Fruit fly (Drosophila melanogaster) S2 (cell line): ENCODE results near the gene CAH7.

ENCODE experiments used
- CG8478 ChIP-seq: fragments of >200 bp; optimal IDR thresholded peaks from 2 replicates; lab custom pipeline; 2018
- CTCF ChIP-seq, 2 experiments: fragments of >200 bp; optimal IDR thresholded peaks; 2 replicates each; lab custom pipeline; 2018

The CAH7 gene

dm6 chr3R:10112195-10112594 lies at the start of gene CAH7:
Gene CAH7, plus strand, starts transcription at chr3R:10112237.
- TF ChIP-seq CG8478 (lab: Kevin White, UChicago) (no peak), CTCF (optimal IDR thresholded peaks at IDR 0.05; lab: Kevin White, UChicago) (no peak)

DNA sequence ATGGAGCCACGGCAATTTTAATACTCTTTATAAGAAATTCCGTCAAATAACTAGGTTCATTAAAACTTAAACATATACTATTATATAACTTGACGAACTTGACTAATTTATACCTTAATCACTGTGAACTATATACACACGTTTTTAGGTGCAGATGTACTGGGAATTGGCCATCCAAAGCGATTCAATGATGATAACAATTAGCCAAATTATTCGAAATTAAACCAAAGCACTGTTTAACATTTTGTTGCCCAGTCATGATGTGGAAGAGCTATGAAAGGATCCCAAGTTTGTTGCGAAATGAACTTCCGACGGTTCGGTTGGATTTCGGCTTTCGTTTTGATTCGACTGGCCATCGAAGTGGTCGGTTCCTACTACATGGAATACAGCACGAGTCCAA lies 49.7 kb upstream of the CAH7 start, which contains the start of gene CG33630:
CG33630 (plus strand) TSS at position 301 of the 400 bp plus-strand sequence.
- TF ChIP-seq CTCF (optimal IDR thresholded peaks at IDR 0.05; lab: Kevin White, UChicago) (no peak), CG8478 (lab: Kevin White, UChicago) (no peak)

DNA sequence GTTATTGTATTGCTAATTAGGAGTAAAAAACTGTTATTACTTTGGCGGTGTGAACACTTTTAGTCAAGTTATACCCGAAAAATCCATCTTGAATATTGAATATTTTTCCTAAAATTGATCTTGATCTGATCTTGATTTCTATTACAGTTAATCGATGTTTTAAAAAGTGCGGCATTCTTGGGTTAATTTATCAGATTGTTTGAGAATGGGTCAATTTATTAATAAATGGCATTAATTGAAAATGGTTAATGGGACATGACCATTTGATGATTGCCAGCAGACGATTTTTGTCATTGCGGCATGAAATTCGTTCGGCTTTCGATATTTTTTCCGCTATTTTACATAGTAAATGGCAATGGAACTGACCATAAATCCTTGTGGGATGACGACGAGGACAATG lies 48.3 kb upstream of the CAH7 start, which contains the start of gene CG33631:
CG33631 (plus strand) TSS at position 301 of the 400 bp plus-strand sequence.
- no peak for TF ChIP-seq CTCF (optimal IDR thresholded peaks at IDR 0.05; lab: Kevin White, UChicago)
- no peak for TF ChIP-seq CG8478 (lab: Kevin White, UChicago)

DNA sequence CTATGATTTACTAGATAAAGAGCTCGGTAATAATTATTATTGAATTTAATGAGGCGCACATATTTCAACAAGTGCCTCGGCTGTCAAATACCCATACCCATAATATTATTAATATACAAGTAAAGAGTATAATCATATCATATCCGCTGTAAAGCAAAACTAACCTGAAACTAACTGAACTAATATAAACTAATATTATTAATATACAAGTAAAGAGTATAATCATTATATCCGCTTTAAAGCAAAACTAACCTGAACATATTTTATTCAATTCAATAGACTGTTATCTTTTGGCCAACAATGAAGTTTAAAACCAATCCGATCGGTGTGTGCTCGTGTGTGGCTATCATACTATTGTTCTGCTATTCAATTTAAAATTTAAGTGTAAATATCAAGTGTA lies 45.6 kb upstream of the CAH7 start, which contains the start of gene CG33783:
CG33783 (plus strand) TSS at position 301 of the 400 bp plus-strand sequence.
- TF ChIP-seq CG8478 (lab: Kevin White, UChicago) (no peak), CTCF (optimal IDR thresholded peaks at IDR 0.05; lab: Kevin White, UChicago) (no peak)

DNA sequence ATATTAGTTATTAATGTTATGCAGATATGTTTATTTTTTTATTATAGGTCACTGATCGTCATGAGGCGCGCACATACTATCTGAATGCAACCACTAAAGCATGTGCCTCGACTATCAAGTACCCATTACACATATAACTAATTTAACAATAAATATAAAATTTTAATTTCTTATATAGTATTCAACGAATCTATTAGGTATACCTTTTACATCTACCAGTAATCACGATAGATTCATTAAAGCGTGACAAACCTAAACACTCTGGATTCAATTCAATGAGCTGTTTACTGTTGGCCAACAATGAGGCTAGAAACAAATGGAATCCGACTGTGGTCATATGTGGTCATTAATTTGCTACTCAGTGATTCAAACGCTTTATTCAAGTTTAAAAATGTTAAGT lies 44.4 kb upstream of the CAH7 start, which contains the start of gene CG33784:
CG33784 (plus strand) TSS at position 301 of the 400 bp plus-strand sequence.
- no peak for TF ChIP-seq CTCF (optimal IDR thresholded peaks at IDR 0.05; lab: Kevin White, UChicago)
- TF ChIP-seq CG8478 (lab: Kevin White, UChicago), result no peak

dm6 chr3R:10068780-10069179 lies 43.3 kb upstream of the CAH7 start:
- TF ChIP-seq CTCF (optimal IDR thresholded peaks at IDR 0.05; lab: Kevin White, UChicago) (no peak), CG8478 (lab: Kevin White, UChicago) (no peak)

- no peak for TF ChIP-seq CTCF (optimal IDR thresholded peaks at IDR 0.05; lab: Kevin White, UChicago)
Measured at dm6 chr3R:10070195-10070594, 41.8 kb upstream of the CAH7 start.

DNA sequence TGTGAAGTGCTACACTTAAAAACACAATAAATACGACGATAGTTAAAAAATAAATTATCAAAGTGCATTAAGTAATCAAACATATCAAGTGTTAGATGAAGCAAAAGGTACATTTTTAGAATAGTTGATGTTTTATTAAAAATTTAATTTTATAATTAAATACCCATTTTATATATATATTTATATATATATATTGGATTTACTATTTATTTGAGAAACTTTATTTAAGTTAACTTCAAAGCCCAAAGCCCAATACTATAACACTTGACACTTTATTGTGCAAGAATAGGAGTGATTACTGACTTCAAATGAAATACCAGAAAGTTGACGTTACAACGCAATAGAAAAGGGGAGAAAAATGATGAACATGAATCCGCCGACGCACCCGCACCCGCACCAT lies 41.2 kb upstream of the CAH7 start, which contains the start of gene nerfin-2:
nerfin-2 (plus strand) TSS at position 301 of the 400 bp plus-strand sequence.
- TF ChIP-seq CG8478 (lab: Kevin White, UChicago) (no peak), CTCF (optimal IDR thresholded peaks at IDR 0.05; lab: Kevin White, UChicago) (no peak)

DNA sequence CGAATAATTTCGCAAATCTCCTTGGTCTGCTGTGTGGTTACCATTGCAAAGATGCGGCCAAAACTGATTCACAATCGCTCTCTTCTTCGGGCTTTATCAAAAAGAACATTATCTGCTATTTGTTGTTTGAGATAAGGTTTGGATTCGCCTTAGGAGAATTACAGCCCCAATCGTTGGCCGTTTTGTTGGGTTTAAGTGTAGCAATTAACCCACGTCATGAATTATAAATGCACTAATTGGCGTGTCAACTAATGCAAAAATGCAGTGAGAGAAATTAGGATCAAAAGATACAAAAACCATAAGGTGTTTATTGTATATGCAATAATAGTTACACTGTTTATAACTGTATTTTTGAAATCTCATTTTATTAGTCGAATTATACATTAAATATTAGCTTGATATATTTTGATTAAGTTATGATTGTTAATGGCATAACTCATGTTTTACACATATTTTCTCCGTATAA lies 36.7 kb upstream of the CAH7 start, which contains the start of gene Alp13:
Alp13 (minus strand) TSS at position 51 of the 466 bp plus-strand sequence.
- TF ChIP-seq CG8478 (lab: Kevin White, UChicago), result no peak
- no peak for TF ChIP-seq CTCF (optimal IDR thresholded peaks at IDR 0.05; lab: Kevin White, UChicago)

dm6 chr3R:10076665-10077064 lies 35.4 kb upstream of the CAH7 start:
- no peak for TF ChIP-seq CG8478 (lab: Kevin White, UChicago)
- peak in 1 of 2 experiments; percentile 54 for TF ChIP-seq CTCF (optimal IDR thresholded peaks at IDR 0.05; lab: Kevin White, UChicago)

DNA sequence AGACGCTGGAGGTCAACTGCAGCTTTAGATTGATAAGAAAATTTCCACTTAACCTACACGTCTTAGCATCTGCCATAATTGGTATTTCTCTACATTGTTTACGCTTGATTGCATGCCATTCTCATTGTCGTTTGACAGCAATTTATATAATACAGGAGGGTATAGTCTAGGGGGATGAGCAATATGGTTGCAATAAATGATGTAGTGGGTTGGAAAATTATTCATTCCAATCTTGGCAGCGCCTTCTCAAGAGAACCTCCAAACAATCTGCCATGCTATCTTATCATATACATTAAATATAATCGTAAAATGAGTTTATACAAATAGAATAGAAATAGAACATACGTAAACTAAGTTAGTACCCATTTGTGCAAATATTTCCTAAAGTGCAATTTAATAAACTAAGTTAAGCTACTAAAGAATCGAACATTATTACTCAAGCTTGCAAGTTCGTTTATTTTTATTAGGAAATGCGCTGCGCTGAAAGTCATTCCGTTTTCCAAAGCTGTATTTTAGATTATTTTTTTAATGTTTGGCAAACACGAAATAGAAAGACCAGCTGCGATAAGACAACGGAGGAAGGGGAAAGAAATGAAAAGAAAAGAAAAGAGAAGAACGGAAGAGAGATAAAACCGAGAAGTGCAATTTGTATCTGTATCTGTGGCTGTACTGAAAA lies 33.4 kb upstream of the CAH7 start:
- TF ChIP-seq CTCF (optimal IDR thresholded peaks at IDR 0.05; lab: Kevin White, UChicago) (no peak), CG8478 (lab: Kevin White, UChicago) (no peak)

DNA sequence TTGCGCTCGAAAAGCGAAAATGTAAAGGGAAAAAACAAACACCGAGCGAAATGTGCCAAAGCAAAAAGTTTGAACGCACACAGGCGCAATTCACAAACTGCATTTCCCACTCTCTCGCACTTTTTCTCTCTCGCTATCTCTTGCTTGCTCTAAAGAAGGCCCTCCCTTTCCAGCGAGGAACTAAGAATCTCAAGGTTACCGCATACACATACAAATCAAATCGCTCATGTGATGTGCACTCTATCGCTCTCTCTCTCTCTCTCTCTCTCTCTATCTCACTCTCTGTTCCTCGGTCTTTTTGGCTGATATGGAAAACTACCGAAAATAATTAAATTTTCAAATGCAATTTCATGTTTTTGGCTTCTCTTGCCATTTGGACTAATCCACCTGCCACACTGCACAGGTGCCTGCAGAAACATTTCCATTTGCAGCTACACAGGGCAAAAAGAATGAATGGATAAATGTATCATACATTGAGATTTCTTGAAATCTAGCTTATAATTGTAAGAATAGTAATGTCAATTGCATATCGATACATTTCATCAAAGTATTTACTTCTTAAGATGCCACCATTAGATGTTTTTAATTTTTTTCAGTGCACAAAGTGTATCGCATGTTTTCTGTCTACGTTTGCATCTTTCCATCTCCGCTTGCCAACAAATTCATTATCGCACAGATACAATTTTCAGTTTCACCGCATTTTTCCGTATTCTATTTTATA lies 32.6 kb upstream of the CAH7 start:
- TF ChIP-seq CTCF (optimal IDR thresholded peaks at IDR 0.05; lab: Kevin White, UChicago) (no peak), CG8478 (lab: Kevin White, UChicago) (no peak)

DNA sequence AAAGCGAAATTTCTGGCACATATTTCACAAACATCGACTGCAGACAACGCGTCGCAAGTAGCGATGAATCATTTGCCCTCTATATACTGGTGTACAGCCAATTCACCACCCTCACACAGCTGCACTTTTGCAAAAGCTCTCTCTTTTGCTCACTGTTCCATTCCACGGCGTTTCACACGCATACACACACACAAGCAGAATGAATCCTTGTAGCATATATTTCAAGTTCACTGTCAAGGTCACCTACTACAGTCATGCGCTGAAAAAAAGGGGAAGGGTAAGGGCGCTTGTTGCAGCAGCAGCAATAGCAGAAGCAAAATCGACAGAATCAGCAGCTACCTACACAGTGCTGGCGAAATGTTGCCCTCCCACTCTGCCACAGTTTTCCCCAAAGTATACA lies 31.3 kb upstream of the CAH7 start:
- TF ChIP-seq CG8478 (lab: Kevin White, UChicago), result no peak
- TF ChIP-seq CTCF (optimal IDR thresholded peaks at IDR 0.05; lab: Kevin White, UChicago), result no peak

DNA sequence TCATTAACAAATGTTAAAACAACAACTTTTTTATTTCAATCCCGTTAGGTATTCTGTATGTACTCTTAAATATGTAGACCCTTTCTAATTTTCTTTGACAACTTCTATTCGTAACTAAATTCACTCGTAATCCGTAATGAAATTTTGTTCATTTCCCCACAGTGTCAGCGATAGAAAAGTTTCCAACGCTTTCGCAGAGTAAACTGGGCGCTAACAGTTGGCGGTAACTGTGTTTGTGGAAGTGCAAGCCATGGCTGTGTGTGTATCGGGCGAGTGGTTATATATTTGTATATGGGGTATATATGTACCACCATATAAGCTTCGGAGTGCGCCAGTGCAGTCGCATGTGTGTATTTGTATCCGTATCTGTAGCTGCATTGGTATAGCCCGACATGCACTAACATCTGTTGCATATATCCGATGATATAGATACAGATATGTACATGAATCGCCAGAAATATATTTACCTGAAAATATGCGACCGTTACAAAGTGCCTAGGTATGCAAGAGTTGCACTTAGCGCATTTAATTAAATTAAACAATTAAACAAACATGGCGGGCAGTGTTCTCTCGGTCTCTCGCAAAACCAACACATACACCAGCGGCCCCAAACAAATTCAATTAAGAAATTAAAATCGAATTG lies 30.4 kb upstream of the CAH7 start:
- TF ChIP-seq CTCF (optimal IDR thresholded peaks at IDR 0.05; lab: Kevin White, UChicago) (no peak), CG8478 (lab: Kevin White, UChicago) (no peak)
